Worm (Caenorhabditis elegans) whole organism, L1 larva: ENCODE results near the gene D1022.4.

ENCODE experiments used
- C16A3.4 ChIP-seq: fragments of 150-350 bp; optimal IDR thresholded peaks from 2 replicates; lab custom pipeline; 2014; ENCODE audit warnings: missing biosample characterization, missing genetic modification characterization
- blmp-1 ChIP-seq: fragments of 150-350 bp; optimal IDR thresholded peaks from 2 replicates; lab custom pipeline; 2014; ENCODE audit warnings: missing biosample characterization, missing genetic modification characterization
- ceh-63 ChIP-seq: fragments of 200-800 bp; sonication (Bioruptor generic); optimal IDR thresholded peaks from 2 replicates; lab custom pipeline; 2018; ENCODE audit warnings: mild to moderate bottlenecking, missing genetic modification characterization, missing compliant biosample characterization
- ceh-82 ChIP-seq, 3 experiments: fragments of 150-350 bp in 1 of 3; sonication (generic microtip) in 2 of 3; optimal IDR thresholded peaks; 2 replicates each; lab custom pipeline; 2014 to 2017; ENCODE audit warnings: missing biosample characterization in 3 of 3, missing genetic modification characterization in 3 of 3
- efl-1 ChIP-seq, 4 experiments: fragments of 150-350 bp; optimal IDR thresholded peaks in 3 of 4; peaks in 1 of 4; 1 replicate in 1 of 4; 2 replicates in 3 of 4; lab custom pipeline; 2014; ENCODE audit warnings: missing biosample characterization in 2 of 4, missing genetic modification characterization in 2 of 4, missing genetic modification reagents in 2 of 4
- egl-13 ChIP-seq: sonication (generic microtip); optimal IDR thresholded peaks from 2 replicates; lab custom pipeline; 2016; ENCODE audit warnings: missing genotype, missing genetic modification reagents, missing genetic modification characterization, missing compliant biosample characterization
- elt-3 ChIP-seq, 6 experiments: fragments of 150-350 bp in 1 of 6; sonication (generic microtip); optimal IDR thresholded peaks; 2 replicates each; lab custom pipeline; 2017 to 2018; ENCODE audit warnings: missing biosample characterization in 6 of 6, missing genetic modification characterization in 6 of 6, inconsistent platforms in 1 of 6
- fos-1 ChIP-seq: fragments of 150-350 bp; optimal IDR thresholded peaks from 2 replicates; lab custom pipeline; 2014; ENCODE audit warnings: missing biosample characterization, missing genetic modification characterization
- isw-1 ChIP-seq: fragments of 200-800 bp; sonication (Bioruptor generic); IDR thresholded peaks from 2 replicates; pipeline ENCODE4 v1.3.6; 2022; ENCODE audit warnings: missing genetic modification characterization, missing compliant biosample characterization
- lin-35 ChIP-seq, 2 experiments: fragments of 150-350 bp; optimal IDR thresholded peaks; 2 replicates each; lab custom pipeline; 2014; ENCODE audit warnings: missing biosample characterization in 2 of 2, missing genetic modification characterization in 2 of 2, missing genetic modification reagents in 2 of 2
- mef-2 ChIP-seq: fragments of 150-350 bp; optimal IDR thresholded peaks from 2 replicates; lab custom pipeline; 2014; ENCODE audit warnings: missing biosample characterization, missing genetic modification characterization
- mep-1 ChIP-seq: fragments of 150-350 bp; optimal IDR thresholded peaks from 2 replicates; lab custom pipeline; 2014; ENCODE audit warnings: missing biosample characterization, missing genetic modification characterization
- nhr-11 ChIP-seq: fragments of 150-350 bp; optimal IDR thresholded peaks from 2 replicates; lab custom pipeline; 2014; ENCODE audit warnings: missing biosample characterization, missing genetic modification characterization
- nhr-47 ChIP-seq: sonication (generic microtip); optimal IDR thresholded peaks from 2 replicates; lab custom pipeline; 2016; ENCODE audit warnings: mild to moderate bottlenecking, missing genetic modification characterization, moderate library complexity, missing compliant biosample characterization
- unc-30 ChIP-seq: sonication (generic microtip); optimal IDR thresholded peaks from 2 replicates; lab custom pipeline; 2017; ENCODE audit warnings: missing biosample characterization, missing genetic modification characterization
- xbp-1 ChIP-seq: sonication (generic microtip); optimal IDR thresholded peaks from 2 replicates; lab custom pipeline; 2016; ENCODE audit warnings: missing genetic modification characterization, missing compliant biosample characterization
- ztf-11 ChIP-seq, 2 experiments: sonication (generic microtip); optimal IDR thresholded peaks; 2 replicates each; lab custom pipeline; 2016 to 2017; ENCODE audit warnings: missing genetic modification characterization in 2 of 2, missing biosample characterization in 1 of 2, missing compliant biosample characterization in 1 of 2
- ztf-4 ChIP-seq: fragments of 150-350 bp; optimal IDR thresholded peaks from 2 replicates; lab custom pipeline; 2014; ENCODE audit warnings: missing biosample characterization, missing genetic modification characterization

D1022.4 gene

ce11 chrII:7408192-7408591, 48.9 kb downstream of the D1022.4 start, which contains the start of gene srd-55:
TSS of gene srd-55 (plus strand) at chrII:7408492.
- TF ChIP-seq mep-1 (tag; lab: Kevin White, UChicago): no peak
- TF ChIP-seq efl-1 (optimal IDR thresholded peaks at IDR 0.05; lab: Kevin White, UChicago): no peak
- no peak for TF ChIP-seq efl-1 (GFP tag; optimal IDR thresholded peaks at IDR 0.05 in 1 of 2; lab: Kevin White, UChicago)
- no peak for TF ChIP-seq lin-35 (GFP tag; optimal IDR thresholded peaks at IDR 0.05; lab: Kevin White, UChicago)
- no peak for TF ChIP-seq ztf-11 (tag; optimal IDR thresholded peaks at IDR 0.05; lab: Kevin White, UChicago)
- TF ChIP-seq nhr-47 (tag; lab: Kevin White, UChicago): no peak
- no peak for TF ChIP-seq ztf-4 (tag; lab: Kevin White, UChicago)
- no peak for TF ChIP-seq nhr-11
- no peak for TF ChIP-seq egl-13 (tag; lab: Kevin White, UChicago)
- no peak for TF ChIP-seq ceh-63
- TF ChIP-seq fos-1 (tag; lab: Kevin White, UChicago): no peak
- no peak for TF ChIP-seq isw-1 (GFP tag; lab: Robert Waterston, UW)
- TF ChIP-seq C16A3.4: no peak
- TF ChIP-seq unc-30: no peak
- TF ChIP-seq elt-3 (tag; optimal IDR thresholded peaks at IDR 0.05; lab: Kevin White, UChicago): no peak
- TF ChIP-seq xbp-1 (tag; lab: Kevin White, UChicago): no peak
- TF ChIP-seq, all 84 proteins: peak for 0

ce11 chrII:7406438-7406837, 50.7 kb downstream of the D1022.4 start:
- TF ChIP-seq mef-2: no peak
- TF ChIP-seq blmp-1 (tag; lab: Kevin White, UChicago): peak; percentile 67
- no peak for TF ChIP-seq ceh-82 (tag; optimal IDR thresholded peaks at IDR 0.05; lab: Kevin White, UChicago)
